Fruit fly (Drosophila melanogaster) whole organism, larva: Measurements from ENCODE around the gene CG14332.
"Not testable (repeated sequence)": the region's sequence is repeated elsewhere in the genome, so short reads cannot be mapped to it uniquely, and the experiment has no call there.

Experiments used
- noc ChIP-seq: fragments of 200-800 bp; sonication (Bioruptor generic); optimal IDR thresholded peaks from 3 replicates; lab custom pipeline; 2019; ENCODE audit warnings: missing biosample characterization, mild to moderate bottlenecking, missing genetic modification characterization, moderate library complexity

Gene CG14332

DNA sequence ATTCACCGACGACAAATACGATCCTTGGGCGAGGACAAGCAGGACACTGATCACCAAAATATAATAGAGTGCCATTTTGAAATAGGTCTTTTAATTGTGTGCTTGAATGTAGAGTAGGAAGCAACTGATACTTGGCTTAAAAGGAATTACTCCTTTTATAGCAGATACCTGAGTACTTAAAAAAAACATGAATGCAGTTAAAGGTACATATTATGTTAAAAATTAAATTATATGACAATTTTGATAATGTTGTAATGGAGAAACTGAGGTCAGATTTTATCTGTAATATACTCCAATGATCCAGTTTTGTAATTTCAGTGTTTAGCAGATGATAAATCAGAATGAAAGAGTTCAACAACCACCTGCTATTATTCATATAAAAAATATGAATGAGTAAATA lies at the start of gene CG14332:
Gene CG14332, minus strand, starts transcription at position 101 of the 400 bp plus-strand sequence.
- no peak for TF ChIP-seq noc

- no peak for TF ChIP-seq noc
These were observed 49.0 kb upstream of the CG14332 start for dm6 chr3R:17471007-17471406.

dm6 chr3R:17456676-17457075 lies 34.7 kb upstream of the CG14332 start, which contains the start of gene CG14330:
CG14330 (minus strand) TSS chr3R:17456776.
- TF ChIP-seq noc, result not testable (repeated sequence)

DNA sequence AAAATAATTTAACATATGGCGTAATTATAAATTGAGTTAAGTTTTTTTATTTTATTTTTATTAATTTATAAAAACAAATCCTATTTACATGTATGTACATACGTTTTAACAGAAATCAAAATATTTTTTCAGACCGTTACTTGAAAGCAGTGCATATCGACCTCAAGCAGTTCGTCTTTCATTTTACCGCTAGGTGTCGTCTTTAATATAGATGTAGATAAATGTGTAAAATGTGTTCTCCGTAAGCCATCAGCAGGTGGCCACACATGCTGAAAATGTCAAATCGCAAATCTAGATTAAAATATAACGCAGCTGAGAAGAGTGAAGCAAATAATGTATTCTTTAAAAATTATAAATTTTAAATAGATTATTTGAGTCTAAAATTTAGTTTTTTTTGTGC lies 27.4 kb upstream of the CG14332 start:
- no peak for TF ChIP-seq noc

dm6 chr3R:17448758-17449157 lies 26.8 kb upstream of the CG14332 start, which contains the start of gene Eh:
Eh (minus strand) TSS chr3R:17448858.
- no peak for TF ChIP-seq noc

- no peak for TF ChIP-seq noc
These were observed 25.6 kb upstream of the CG14332 start for dm6 chr3R:17447615-17448014.

dm6 chr3R:17440628-17441027 lies 18.6 kb upstream of the CG14332 start, which contains the start of gene CG14331:
CG14331 (minus strand) TSS chr3R:17440728.
- no peak for TF ChIP-seq noc

DNA sequence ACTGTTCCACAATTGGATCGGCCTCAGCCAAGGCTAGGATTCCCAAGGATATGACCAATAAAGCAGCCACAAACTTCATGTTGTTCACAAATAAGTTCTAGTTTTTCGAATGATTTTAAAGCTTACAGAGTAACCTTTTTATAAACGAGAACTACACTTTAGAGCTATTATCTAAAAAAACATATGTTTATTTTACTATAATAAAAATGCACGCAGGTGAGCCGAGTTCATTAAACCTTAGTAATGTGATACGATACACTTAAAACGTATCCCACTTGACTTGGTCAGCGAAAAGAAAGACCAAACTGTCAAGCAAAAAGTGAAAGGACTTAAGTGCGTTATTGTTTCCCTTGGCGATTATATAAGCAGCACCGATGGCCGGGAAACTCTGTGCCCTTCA lies 12.3 kb upstream of the CG14332 start, which contains the start of gene CG44090:
Gene CG44090, minus strand, starts transcription at position 101 of the 400 bp plus-strand sequence.
- TF ChIP-seq noc, result no peak

- no peak for TF ChIP-seq noc
These were observed 11.1 kb upstream of the CG14332 start for dm6 chr3R:17433117-17433516.

- TF ChIP-seq noc, result no peak
These were observed 8.5 kb upstream of the CG14332 start for dm6 chr3R:17430481-17430880.

dm6 chr3R:17426265-17426664 lies 4.3 kb upstream of the CG14332 start:
- TF ChIP-seq noc, result no peak

- no peak for TF ChIP-seq noc
These were observed 3.5 kb upstream of the CG14332 start, which contains the start of gene cysu for dm6 chr3R:17425417-17425915. cysu (plus strand) TSS chr3R:17425768.

DNA sequence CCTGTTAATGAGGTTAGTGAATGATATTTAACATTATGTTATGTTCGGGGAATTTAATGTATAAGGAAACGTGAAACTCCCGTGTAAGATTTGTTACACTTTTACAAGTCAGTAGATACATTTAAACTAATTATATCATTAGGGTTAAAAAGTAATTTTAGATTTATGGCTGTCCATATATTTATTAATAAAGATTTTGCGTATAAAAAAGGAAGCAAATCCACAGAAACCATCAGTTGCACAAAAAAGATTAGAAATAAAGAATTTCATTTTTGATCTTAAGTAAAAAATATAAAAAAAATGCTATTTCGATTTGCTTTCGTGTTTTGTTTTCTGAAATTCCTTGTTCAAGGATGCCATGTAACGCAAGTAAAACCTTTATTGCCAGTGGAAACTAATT lies 1.7 kb downstream of the CG14332 start, which contains the start of gene CG42835:
Gene CG42835, plus strand, starts transcription at position 301 of the 400 bp plus-strand sequence.
- no peak for TF ChIP-seq noc

dm6 chr3R:17418459-17418858 lies 3.5 kb downstream of the CG14332 start, which contains the start of gene CG42834:
CG42834 (plus strand) TSS chr3R:17418759.
- TF ChIP-seq noc, result no peak

- no peak for TF ChIP-seq noc
These were observed 4.8 kb downstream of the CG14332 start, which contains the start of gene CG33333 for dm6 chr3R:17417167-17417566. CG33333 (plus strand) TSS chr3R:17417467.

dm6 chr3R:17415439-17415838 lies 6.6 kb downstream of the CG14332 start, which contains the start of gene CG5866:
CG5866 (plus strand) TSS chr3R:17415739.
- TF ChIP-seq noc, result no peak

DNA sequence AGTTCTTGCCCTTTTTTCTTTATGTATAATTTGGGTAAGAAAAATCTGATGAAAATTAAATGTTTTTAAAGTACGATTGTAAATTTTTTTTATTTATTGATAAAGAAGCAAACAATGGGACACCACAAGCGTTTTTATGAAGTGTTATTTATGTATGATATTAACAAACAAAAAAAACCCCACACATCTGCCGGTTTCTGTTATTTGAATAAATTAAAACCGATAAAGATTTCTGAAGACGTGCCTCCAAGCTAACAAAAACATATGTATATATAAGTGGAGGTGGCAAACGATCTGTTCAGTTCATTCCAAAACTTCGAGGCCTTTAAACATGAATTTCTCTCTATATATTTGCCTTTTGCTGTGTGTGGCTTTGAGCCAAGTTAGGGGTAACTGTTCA lies 8.4 kb downstream of the CG14332 start, which contains the start of gene CG42822:
Gene CG42822, plus strand, starts transcription at position 301 of the 400 bp plus-strand sequence.
- no peak for TF ChIP-seq noc

DNA sequence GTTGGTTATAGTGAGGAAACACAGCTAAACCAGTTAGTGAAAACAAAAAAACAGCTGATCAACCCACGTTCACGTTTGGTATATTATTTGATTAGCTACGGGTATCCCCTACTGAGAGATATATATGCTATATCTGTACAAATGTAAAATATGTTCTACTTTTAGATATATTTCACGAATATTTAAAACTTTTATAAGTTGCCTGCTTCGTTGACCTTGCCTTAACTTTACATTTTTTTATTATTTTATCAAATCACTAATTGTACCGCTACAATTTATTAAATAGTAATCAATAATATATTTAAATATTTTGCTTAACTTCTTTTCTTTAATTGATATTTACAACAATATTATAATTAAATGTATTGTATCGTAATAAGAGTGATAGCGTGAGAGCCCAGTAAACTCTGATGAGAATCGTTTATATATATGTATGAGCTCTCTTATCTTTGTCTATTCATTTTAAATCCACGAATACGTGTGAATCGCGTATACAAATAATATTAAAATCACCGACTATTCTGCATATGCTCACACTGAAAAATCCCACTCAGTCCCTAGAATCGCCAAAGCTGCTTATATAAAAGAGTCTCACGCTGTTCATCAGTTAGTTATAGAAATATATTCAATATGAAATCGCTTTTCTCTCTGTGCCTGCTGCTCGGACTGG lies 9.4 kb downstream of the CG14332 start, which contains the start of gene CG42821:
Gene CG42821, plus strand, starts transcription at position 620 of the 670 bp plus-strand sequence.
- no peak for TF ChIP-seq noc
